Fruit fly (Drosophila melanogaster) whole organism, prepupa: ENCODE data around the gene anchor.
A peak's percentile ranks its signal among the peaks of the same experiment; 100 is the strongest.

Experiments used
- Blimp-1 ChIP-seq: fragments of 200-800 bp; sonication (Bioruptor generic); optimal IDR thresholded peaks from 3 replicates; lab custom pipeline; 2017; ENCODE audit warnings: missing biosample characterization, missing genetic modification characterization, mild to moderate bottlenecking, moderate library complexity, missing genetic modification reagents
- CG10631 ChIP-seq: fragments of 200-800 bp; sonication (Bioruptor generic); optimal IDR thresholded peaks from 2 replicates; lab custom pipeline; 2016; ENCODE audit warnings: missing biosample characterization, missing genetic modification characterization
- CG15336 ChIP-seq: fragments of 200-800 bp; sonication (Bioruptor generic); IDR thresholded peaks from 2 replicates; pipeline ENCODE4 v1.3.6; 2022; ENCODE audit warnings: missing biosample characterization, missing genetic modification characterization
- CG16779 ChIP-seq: fragments of 200-800 bp; sonication (Bioruptor generic); optimal IDR thresholded peaks from 3 replicates; lab custom pipeline; 2017; ENCODE audit warnings: missing biosample characterization, mild to moderate bottlenecking, missing genetic modification characterization
- CG3032 ChIP-seq: fragments of 200-800 bp; optimal IDR thresholded peaks from 2 replicates; lab custom pipeline; 2019; ENCODE audit warnings: missing biosample characterization, mild to moderate bottlenecking, missing genetic modification characterization, moderate library complexity
- CG32006 ChIP-seq: fragments of 200-800 bp; sonication (Bioruptor generic); optimal IDR thresholded peaks from 3 replicates; lab custom pipeline; 2017; ENCODE audit warnings: missing biosample characterization, mild to moderate bottlenecking, missing genetic modification characterization
- CG4318 ChIP-seq: fragments of 200-800 bp; sonication (Bioruptor generic); optimal IDR thresholded peaks from 3 replicates; lab custom pipeline; 2017; ENCODE audit warnings: missing biosample characterization, mild to moderate bottlenecking, missing genetic modification characterization
- CG6163 ChIP-seq: fragments of 200-800 bp; sonication (Bioruptor generic); IDR thresholded peaks from 3 replicates; pipeline ENCODE4 v1.3.6; 2022; ENCODE audit warnings: missing biosample characterization, missing genetic modification characterization
- CG6276 ChIP-seq: fragments of 200-800 bp; sonication (Bioruptor generic); optimal IDR thresholded peaks from 2 replicates; lab custom pipeline; 2017; ENCODE audit warnings: missing biosample characterization, mild to moderate bottlenecking, missing genetic modification characterization
- CG6854 ChIP-seq: fragments of 200-800 bp; sonication (Bioruptor generic); optimal IDR thresholded peaks from 2 replicates; lab custom pipeline; 2017; ENCODE audit warnings: missing biosample characterization, mild to moderate bottlenecking, missing genetic modification characterization
- CG8119 ChIP-seq: fragments of 200-800 bp; sonication (Bioruptor generic); IDR thresholded peaks from 3 replicates; pipeline ENCODE4 v1.3.6; 2022; ENCODE audit warnings: missing biosample characterization, missing genetic modification characterization
- CG9139 ChIP-seq: fragments of 200-800 bp; sonication (Bioruptor generic); optimal IDR thresholded peaks from 3 replicates; lab custom pipeline; 2017; ENCODE audit warnings: missing biosample characterization, mild to moderate bottlenecking, missing genetic modification characterization
- Eip75B ChIP-seq: fragments of 200-800 bp; sonication (Bioruptor generic); optimal IDR thresholded peaks from 3 replicates; lab custom pipeline; 2016; ENCODE audit warnings: missing biosample characterization, missing genetic modification characterization
- Eip78C ChIP-seq: fragments of 200-800 bp; sonication (Bioruptor generic); peaks from one replicate; lab custom pipeline; 2016; ENCODE audit warnings: missing biosample characterization, missing genetic modification characterization
- Eip93F ChIP-seq: fragments of 200-800 bp; sonication (Bioruptor generic); optimal IDR thresholded peaks from 2 replicates; lab custom pipeline; 2016; ENCODE audit warnings: missing biosample characterization, mild to moderate bottlenecking, missing genetic modification characterization
- Ets96B ChIP-seq: fragments of 200-800 bp; optimal IDR thresholded peaks from 2 replicates; lab custom pipeline; 2019; ENCODE audit warnings: missing biosample characterization, mild to moderate bottlenecking, missing genetic modification characterization, moderate library complexity
- Gug ChIP-seq: fragments of 200-800 bp; sonication (Bioruptor generic); IDR thresholded peaks from 2 replicates; pipeline ENCODE4 v1.3.6; 2022; ENCODE audit warnings: missing biosample characterization, missing genetic modification characterization
- Hr38 ChIP-seq: sonication (Bioruptor generic); optimal IDR thresholded peaks from 2 replicates; lab custom pipeline; 2016; ENCODE audit warnings: missing biosample characterization, missing genetic modification characterization
- Hr39 ChIP-seq: fragments of 200-800 bp; sonication (Bioruptor generic); optimal IDR thresholded peaks from 2 replicates; lab custom pipeline; 2016; ENCODE audit warnings: missing biosample characterization, missing genetic modification characterization
- Hr4 ChIP-seq: fragments of 200-800 bp; sonication (Bioruptor generic); optimal IDR thresholded peaks from 3 replicates; lab custom pipeline; 2016; ENCODE audit warnings: missing biosample characterization, missing genetic modification characterization
- OdsH ChIP-seq: fragments of 200-800 bp; sonication (Bioruptor generic); optimal IDR thresholded peaks from 3 replicates; lab custom pipeline; 2016; ENCODE audit warnings: missing biosample characterization, missing genetic modification characterization
- Smox ChIP-seq: fragments of 200-800 bp; sonication (Bioruptor generic); optimal IDR thresholded peaks from 3 replicates; lab custom pipeline; 2016; ENCODE audit warnings: missing biosample characterization, missing genetic modification characterization
- Sox102F ChIP-seq: fragments of 200-800 bp; sonication (Bioruptor generic); optimal IDR thresholded peaks from 2 replicates; lab custom pipeline; 2016; ENCODE audit warnings: missing biosample characterization, mild to moderate bottlenecking, missing genetic modification characterization
- Sox14 ChIP-seq: fragments of 200-800 bp; sonication (Bioruptor generic); optimal IDR thresholded peaks from 3 replicates; lab custom pipeline; 2016; ENCODE audit warnings: missing biosample characterization, missing genetic modification characterization
- acj6 ChIP-seq: fragments of 200-800 bp; sonication (Bioruptor generic); optimal IDR thresholded peaks from 3 replicates; lab custom pipeline; 2016; ENCODE audit warnings: missing biosample characterization, missing genetic modification characterization
- cyc ChIP-seq: fragments of 200-800 bp; sonication (Bioruptor generic); optimal IDR thresholded peaks from 3 replicates; lab custom pipeline; 2016; ENCODE audit warnings: missing biosample characterization, missing genetic modification characterization
- eg ChIP-seq: fragments of 200-800 bp; sonication (Bioruptor generic); IDR thresholded peaks from 3 replicates; pipeline ENCODE4 v1.3.6; 2022; ENCODE audit warnings: missing biosample characterization, missing genetic modification characterization
- fd85E ChIP-seq: fragments of 200-800 bp; sonication (Bioruptor generic); optimal IDR thresholded peaks from 3 replicates; lab custom pipeline; 2016; ENCODE audit warnings: missing biosample characterization, missing genetic modification characterization
- fkh ChIP-seq: fragments of 200-800 bp; sonication (Bioruptor generic); optimal IDR thresholded peaks from 3 replicates; lab custom pipeline; 2017; ENCODE audit warnings: missing biosample characterization, mild to moderate bottlenecking, missing genetic modification characterization, moderate library complexity
- pdm3 ChIP-seq: fragments of 200-800 bp; sonication (Bioruptor generic); optimal IDR thresholded peaks from 3 replicates; lab custom pipeline; 2016; ENCODE audit warnings: missing biosample characterization, missing genetic modification characterization
- spab ChIP-seq: fragments of 200-800 bp; sonication (Bioruptor generic); optimal IDR thresholded peaks from 2 replicates; lab custom pipeline; 2017; ENCODE audit warnings: missing biosample characterization, mild to moderate bottlenecking, missing genetic modification characterization, missing genetic modification reagents
- ss ChIP-seq, 2 experiments: fragments of 200-800 bp; sonication (Bioruptor generic); optimal IDR thresholded peaks; 2 replicates in 1 of 2; 3 replicates in 1 of 2; lab custom pipeline; 2017 to 2018; ENCODE audit warnings: mild to moderate bottlenecking in 2 of 2, missing biosample characterization in 2 of 2, missing genetic modification characterization in 2 of 2, moderate library complexity in 1 of 2
- svp ChIP-seq: fragments of 200-800 bp; sonication (Bioruptor generic); peaks from one replicate; lab custom pipeline; 2016; ENCODE audit warnings: missing biosample characterization, missing genetic modification characterization
- topi ChIP-seq: fragments of 200-800 bp; sonication (Bioruptor generic); optimal IDR thresholded peaks from 3 replicates; lab custom pipeline; 2016; ENCODE audit warnings: missing biosample characterization, missing genetic modification characterization
- vri ChIP-seq: fragments of 200-800 bp; sonication (Bioruptor generic); optimal IDR thresholded peaks from 3 replicates; lab custom pipeline; 2016; ENCODE audit warnings: missing biosample characterization, mild to moderate bottlenecking, missing genetic modification characterization

anchor gene

dm6 chr3L:17667642-17668362 is 46.2 kb downstream of the anchor start (continued):
- TF ChIP-seq Sox14: no peak

DNA sequence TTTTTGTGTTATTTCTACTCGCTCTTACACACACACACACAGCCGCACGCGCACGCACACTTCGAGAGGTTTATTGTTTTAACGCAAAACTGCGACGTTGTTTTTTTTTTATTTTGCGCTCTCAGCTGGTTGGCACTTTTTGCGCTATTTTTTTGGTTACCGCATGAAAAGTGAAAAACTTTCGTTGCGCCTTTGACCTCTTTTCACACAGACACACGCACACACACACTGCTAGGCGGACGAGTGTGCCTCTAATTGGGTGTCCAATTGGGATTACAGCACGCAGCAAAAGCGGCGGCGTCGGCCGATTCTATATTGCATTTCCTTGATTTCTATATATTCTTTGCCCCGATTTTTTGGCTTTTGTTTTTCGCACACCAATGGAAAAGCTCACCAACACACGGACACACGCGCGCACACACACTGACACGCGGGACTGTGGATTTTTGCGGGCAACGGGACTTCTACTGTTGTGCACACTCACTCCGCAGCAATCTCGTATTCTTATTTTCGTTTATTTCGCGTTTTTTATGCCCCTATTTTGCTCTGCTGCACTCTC is 46.8 kb downstream of the anchor start:
- peak; percentile 29; the same call in 1 of the 2 replicates for TF ChIP-seq CG15336
- peak; percentile 55 for TF ChIP-seq Blimp-1 (GFP tag; lab: Kevin White, UChicago)
- peak; percentile 59; the same call in 2 of the 3 replicates for TF ChIP-seq CG8119 (GFP tag; lab: Robert Waterston, UW)
- TF ChIP-seq ss (GFP tag; optimal IDR thresholded peaks at IDR 0.05; lab: Kevin White, UChicago): peak in 1 of 2 experiments; percentile 34
- TF ChIP-seq CG6163 (GFP tag; lab: Robert Waterston, UW): 0 out of 3 replicates have a peak, but pooled peaks have one; percentile 21
- peak; percentile 41 for TF ChIP-seq CG6276 (GFP tag; lab: Kevin White, UChicago)
- peak; percentile 3 for TF ChIP-seq topi (GFP tag; lab: Kevin White, UChicago)
- no peak for TF ChIP-seq OdsH (GFP tag; lab: Kevin White, UChicago)
- TF ChIP-seq vri (GFP tag; lab: Kevin White, UChicago): peak; percentile 24
- TF ChIP-seq CG32006: peak; percentile 29
- no peak for TF ChIP-seq Hr39
- no peak for TF ChIP-seq Ets96B
- peak; percentile 33; the same call in 1 of the 3 replicates for TF ChIP-seq eg

- peak; percentile 16 for TF ChIP-seq CG10631 (GFP tag; lab: Kevin White, UChicago)
- no peak for TF ChIP-seq Eip93F (GFP tag; lab: Kevin White, UChicago)
- TF ChIP-seq Smox (GFP tag; lab: Kevin White, UChicago): peak; percentile 22
- TF ChIP-seq cyc (GFP tag; lab: Kevin White, UChicago): peak; percentile 21
- no peak for TF ChIP-seq acj6
- peak; percentile 3 for TF ChIP-seq fd85E (GFP tag; lab: Kevin White, UChicago)
- peak; percentile 32 for TF ChIP-seq CG3032 (tag; lab: Kevin White, UChicago)
- TF ChIP-seq Eip78C: peak; percentile 53
- TF ChIP-seq pdm3: peak; percentile 16
- no peak for TF ChIP-seq Ets96B
- peak; percentile 3 for TF ChIP-seq Hr39
- no peak for TF ChIP-seq Sox102F (GFP tag; lab: Kevin White, UChicago)
- TF ChIP-seq fkh (GFP tag; lab: Kevin White, UChicago): no peak
- no peak for TF ChIP-seq vri (GFP tag; lab: Kevin White, UChicago)
- peak; percentile 9 for TF ChIP-seq Hr4 (GFP tag; lab: Kevin White, UChicago)
- peak; percentile 42 for TF ChIP-seq CG6854 (GFP tag; lab: Kevin White, UChicago)
- TF ChIP-seq spab (GFP tag; lab: Kevin White, UChicago): no peak
- peak; percentile 57; the same call in 1 of the 3 replicates for TF ChIP-seq CG6163 (GFP tag; lab: Robert Waterston, UW)
- TF ChIP-seq CG4318: no peak
- peak; percentile 51 for TF ChIP-seq CG16779 (tag; lab: Kevin White, UChicago)
- peak in 1 of 2 experiments; percentile 34 for TF ChIP-seq ss (GFP tag; optimal IDR thresholded peaks at IDR 0.05; lab: Kevin White, UChicago)
- peak; percentile 59 for TF ChIP-seq svp (GFP tag; lab: Kevin White, UChicago)
- peak; percentile 12 for TF ChIP-seq CG9139
- no peak for TF ChIP-seq OdsH (GFP tag; lab: Kevin White, UChicago)
These were observed 47.5 kb downstream of the anchor start, which contains the start of gene Crtc for dm6 chr3L:17668945-17669779. Gene Crtc, minus strand, starts transcription at chr3L:17669234.

dm6 chr3L:17671322-17671721 is 49.7 kb downstream of the anchor start, which contains the start of gene CG34251:
Gene CG34251, plus strand, starts transcription at chr3L:17671622.
- no peak for TF ChIP-seq Hr38 (GFP tag; lab: Kevin White, UChicago)
- TF ChIP-seq Hr39: no peak
- no peak for TF ChIP-seq Blimp-1 (GFP tag; lab: Kevin White, UChicago)
- TF ChIP-seq Gug: no peak
- no peak for TF ChIP-seq Eip75B (GFP tag; lab: Kevin White, UChicago)
- TF ChIP-seq svp (GFP tag; lab: Kevin White, UChicago): no peak
